Worm (Caenorhabditis elegans): Measurements from ENCODE around the gene B0336.12.

ce11 chrIII:5683998-5684397, 25.9 kb downstream of the B0336.12 start, which contains the start of gene rcan-1:
- no peak for TF ChIP-seq blmp-1 (tag; optimal IDR thresholded peaks at IDR 0.05; ENCODE audit: insufficient read depth)
- TF ChIP-seq ztf-4 (tag; optimal IDR thresholded peaks at IDR 0.05): no peak
- TF ChIP-seq elt-3 (tag; optimal IDR thresholded peaks at IDR 0.05): no peak
- no peak for TF ChIP-seq ama-1 (optimal IDR thresholded peaks at IDR 0.05)
- no peak for TF ChIP-seq nhr-12 (tag; optimal IDR thresholded peaks at IDR 0.05)
- TF ChIP-seq snpc-4 (tag; optimal IDR thresholded peaks at IDR 0.05): no peak
- TF ChIP-seq lsy-2 (tag; optimal IDR thresholded peaks at IDR 0.05): no peak

All from whole organism, L2 larva.